Fruit fly (Drosophila melanogaster) whole organism, embryonic: ENCODE data around the gene mfr.

Experiments used
- Bgb ChIP-seq: fragments of 200-800 bp; sonication (Bioruptor generic); IDR thresholded peaks from 2 replicates; pipeline ENCODE4 v1.3.6; 2022; ENCODE audit warnings: missing biosample characterization, missing genetic modification characterization; ENCODE audit not compliant: partially characterized antibody
- CG10321 ChIP-seq: fragments of 200-800 bp; sonication (Bioruptor generic); IDR thresholded peaks from 2 replicates; pipeline ENCODE4 v1.3.6; 2022; ENCODE audit warnings: missing biosample characterization, missing genetic modification characterization
- CG10366 ChIP-seq: fragments of 200-800 bp; sonication (Bioruptor generic); IDR thresholded peaks from 2 replicates; pipeline ENCODE4 v1.3.6; 2022; ENCODE audit warnings: missing biosample characterization, missing genetic modification characterization
- CG10462 ChIP-seq: fragments of 200-800 bp; sonication (Bioruptor generic); optimal IDR thresholded peaks from 2 replicates; lab custom pipeline; 2016; ENCODE audit warnings: missing biosample characterization, missing genetic modification characterization
- CG11247 ChIP-seq: fragments of 200-800 bp; sonication (Bioruptor generic); IDR thresholded peaks from 2 replicates; pipeline ENCODE4 v1.3.6; 2022; ENCODE audit warnings: missing biosample characterization, missing genetic modification characterization
- CG12391 ChIP-seq: fragments of 200-800 bp; sonication (Bioruptor generic); optimal IDR thresholded peaks from 3 replicates; lab custom pipeline; 2018; ENCODE audit warnings: missing biosample characterization, mild to moderate bottlenecking, missing genetic modification characterization, moderate library complexity
- CG12659 ChIP-seq: fragments of 200-800 bp; sonication (Bioruptor generic); optimal IDR thresholded peaks from 3 replicates; lab custom pipeline; 2017; ENCODE audit warnings: mild to moderate bottlenecking, missing biosample characterization, missing genetic modification reagents, missing genetic modification characterization
- CG13123 ChIP-seq: fragments of 200-800 bp; sonication (Bioruptor generic); optimal IDR thresholded peaks from 2 replicates; lab custom pipeline; 2016; ENCODE audit warnings: missing biosample characterization, missing genetic modification characterization
- CG14014 ChIP-seq: fragments of 200-800 bp; sonication (Bioruptor generic); IDR thresholded peaks from 2 replicates; pipeline ENCODE4 v1.3.6; 2022; ENCODE audit warnings: missing biosample characterization, missing genetic modification characterization
- CG16863 ChIP-seq: fragments of 200-800 bp; sonication (Bioruptor generic); optimal IDR thresholded peaks from 3 replicates; lab custom pipeline; 2016; ENCODE audit warnings: missing biosample characterization, missing genetic modification characterization
- CG18764 ChIP-seq: fragments of 200-800 bp; sonication (Bioruptor generic); optimal IDR thresholded peaks from 3 replicates; lab custom pipeline; 2016; ENCODE audit warnings: missing biosample characterization, missing genetic modification characterization
- CG2129 ChIP-seq: fragments of 200-800 bp; sonication (Bioruptor generic); IDR thresholded peaks from 2 replicates; pipeline ENCODE4 v1.3.6; 2022; ENCODE audit warnings: missing biosample characterization, missing genetic modification characterization; ENCODE audit not compliant: partially characterized antibody
- CG3163 ChIP-seq: fragments of 200-800 bp; sonication (Bioruptor generic); optimal IDR thresholded peaks from 3 replicates; lab custom pipeline; 2016; ENCODE audit warnings: missing biosample characterization, missing genetic modification characterization
- CG3847 ChIP-seq: fragments of 200-800 bp; sonication (Bioruptor generic); IDR thresholded peaks from 2 replicates; pipeline ENCODE4 v1.3.6; 2022; ENCODE audit warnings: missing biosample characterization, missing genetic modification characterization
- CG4730 ChIP-seq: fragments of 200-800 bp; sonication (Bioruptor generic); IDR thresholded peaks from 2 replicates; pipeline ENCODE4 v1.3.6; 2022; ENCODE audit warnings: missing biosample characterization, missing genetic modification characterization
- CG7357 ChIP-seq: fragments of 200-800 bp; sonication (Bioruptor generic); IDR thresholded peaks from 3 replicates; pipeline ENCODE4 v1.3.6; 2022; ENCODE audit warnings: missing biosample characterization, missing genetic modification characterization
- CG8089 ChIP-seq: fragments of 200-800 bp; sonication (Bioruptor generic); optimal IDR thresholded peaks from 3 replicates; lab custom pipeline; 2016; ENCODE audit warnings: missing biosample characterization, missing genetic modification characterization
- CG8388 ChIP-seq: fragments of 200-800 bp; sonication (Bioruptor generic); optimal IDR thresholded peaks from 2 replicates; lab custom pipeline; 2019; ENCODE audit warnings: missing biosample characterization, mild to moderate bottlenecking, missing genetic modification characterization, moderate library complexity
- CG8765 ChIP-seq: fragments of 200-800 bp; sonication (Bioruptor generic); IDR thresholded peaks from 2 replicates; pipeline ENCODE4 v1.3.6; 2022; ENCODE audit warnings: missing biosample characterization, missing genetic modification characterization
- CG9797 ChIP-seq: fragments of 200-800 bp; sonication (Bioruptor generic); optimal IDR thresholded peaks from 3 replicates; lab custom pipeline; 2018; ENCODE audit warnings: missing biosample characterization, mild to moderate bottlenecking, missing genetic modification characterization
- CkIIα-i1 ChIP-seq: fragments of 200-800 bp; sonication (Bioruptor generic); IDR thresholded peaks from 2 replicates; pipeline ENCODE4 v1.3.6; 2022; ENCODE audit warnings: missing biosample characterization, missing genetic modification characterization
- Dll ChIP-seq: fragments of 200-800 bp; sonication (Bioruptor generic); IDR thresholded peaks from 4 replicates; pipeline ENCODE4 v1.3.6; 2022; ENCODE audit warnings: missing biosample characterization, missing genetic modification characterization; ENCODE audit not compliant: partially characterized antibody
- Dp ChIP-seq: fragments of 200-800 bp; sonication (Bioruptor generic); optimal IDR thresholded peaks from 2 replicates; lab custom pipeline; 2018; ENCODE audit warnings: missing biosample characterization, mild to moderate bottlenecking, missing genetic modification characterization, moderate library complexity
- Dref ChIP-seq: fragments of 200-800 bp; sonication (Bioruptor generic); IDR thresholded peaks from 2 replicates; pipeline ENCODE4 v1.3.6; 2022; ENCODE audit warnings: missing biosample characterization, missing genetic modification characterization
- ERR ChIP-seq: fragments of 200-800 bp; sonication (Bioruptor generic); optimal IDR thresholded peaks from 2 replicates; lab custom pipeline; 2016; ENCODE audit warnings: missing biosample characterization, missing genetic modification characterization
- HmgD ChIP-seq: fragments of 200-800 bp; sonication (Bioruptor generic); optimal IDR thresholded peaks from 3 replicates; lab custom pipeline; 2016; ENCODE audit warnings: missing biosample characterization, missing genetic modification characterization
- Hr39 ChIP-seq: fragments of >200 bp; optimal IDR thresholded peaks from 2 replicates; lab custom pipeline; 2017
- Lpt ChIP-seq: fragments of >200 bp; optimal IDR thresholded peaks from 2 replicates; lab custom pipeline; 2018; ENCODE audit warnings: missing biosample characterization, missing genetic modification characterization
- Ravus ChIP-seq: fragments of 200-800 bp; sonication (Bioruptor generic); IDR thresholded peaks from 2 replicates; pipeline ENCODE4 v1.3.6; 2022; ENCODE audit warnings: missing biosample characterization, missing genetic modification characterization
- Scr ChIP-seq: fragments of 200-800 bp; sonication (Bioruptor generic); IDR thresholded peaks from 2 replicates; pipeline ENCODE4 v1.3.6; 2022; ENCODE audit warnings: missing biosample characterization, missing genetic modification characterization; ENCODE audit not compliant: partially characterized antibody
- ab ChIP-seq: fragments of 200-800 bp; sonication (Bioruptor generic); optimal IDR thresholded peaks from 2 replicates; lab custom pipeline; 2016; ENCODE audit warnings: missing biosample characterization, missing genetic modification characterization
- abd-A ChIP-seq: fragments of 200-800 bp; sonication (Bioruptor generic); optimal IDR thresholded peaks from 3 replicates; lab custom pipeline; 2019; ENCODE audit warnings: missing biosample characterization, mild to moderate bottlenecking, missing genetic modification characterization, moderate library complexity
- ato ChIP-seq: fragments of 200-800 bp; sonication (Bioruptor generic); IDR thresholded peaks from 2 replicates; pipeline ENCODE4 v1.3.6; 2022; ENCODE audit warnings: missing biosample characterization, missing genetic modification characterization; ENCODE audit not compliant: partially characterized antibody
- cas ChIP-seq: fragments of 200-800 bp; sonication (Bioruptor generic); IDR thresholded peaks from 2 replicates; pipeline ENCODE4 v1.3.6; 2022; ENCODE audit warnings: missing biosample characterization, missing genetic modification characterization
- cg ChIP-seq: fragments of 200-800 bp; sonication (Bioruptor generic); optimal IDR thresholded peaks from 3 replicates; lab custom pipeline; 2019; ENCODE audit warnings: missing biosample characterization, mild to moderate bottlenecking, missing genetic modification characterization, moderate library complexity
- crp ChIP-seq, 2 experiments: fragments of 200-800 bp; sonication (Bioruptor generic); optimal IDR thresholded peaks; 2 replicates in 1 of 2; 3 replicates in 1 of 2; lab custom pipeline; 2017; ENCODE audit warnings: missing biosample characterization in 2 of 2, missing genetic modification characterization in 2 of 2, mild to moderate bottlenecking in 1 of 2, moderate library complexity in 1 of 2
- emc ChIP-seq: fragments of 200-800 bp; sonication (Bioruptor generic); optimal IDR thresholded peaks from 2 replicates; lab custom pipeline; 2016; ENCODE audit warnings: missing biosample characterization, missing genetic modification characterization
- fd3F ChIP-seq: fragments of 200-800 bp; sonication (Bioruptor generic); optimal IDR thresholded peaks from 2 replicates; lab custom pipeline; 2018; ENCODE audit warnings: missing biosample characterization, mild to moderate bottlenecking, missing genetic modification characterization, moderate library complexity
- knrl ChIP-seq: fragments of 200-800 bp; sonication (Bioruptor generic); IDR thresholded peaks from 3 replicates; pipeline ENCODE4 v1.3.6; 2022; ENCODE audit warnings: missing biosample characterization, missing genetic modification characterization; ENCODE audit not compliant: partially characterized antibody
- lbe ChIP-seq: fragments of 200-800 bp; sonication (Bioruptor generic); optimal IDR thresholded peaks from 2 replicates; lab custom pipeline; 2016; ENCODE audit warnings: missing biosample characterization, mild to moderate bottlenecking, missing genetic modification characterization
- mam ChIP-seq: fragments of 200-800 bp; sonication (Bioruptor generic); optimal IDR thresholded peaks from 3 replicates; lab custom pipeline; 2016; ENCODE audit warnings: missing biosample characterization, missing genetic modification characterization
- pros ChIP-seq: fragments of 200-800 bp; sonication (Bioruptor generic); optimal IDR thresholded peaks from 3 replicates; lab custom pipeline; 2019; ENCODE audit warnings: missing biosample characterization, mild to moderate bottlenecking, missing genetic modification characterization, moderate library complexity
- rib ChIP-seq: fragments of 200-800 bp; sonication (Bioruptor generic); IDR thresholded peaks from 2 replicates; pipeline ENCODE4 v1.3.6; 2022; ENCODE audit warnings: missing biosample characterization, missing genetic modification characterization
- sna ChIP-seq: fragments of 200-800 bp; sonication (Bioruptor generic); IDR thresholded peaks from 2 replicates; pipeline ENCODE4 v1.3.6; 2022; ENCODE audit warnings: missing biosample characterization, missing genetic modification characterization; ENCODE audit not compliant: partially characterized antibody
- tap ChIP-seq: fragments of 200-800 bp; optimal IDR thresholded peaks from 3 replicates; lab custom pipeline; 2019; ENCODE audit warnings: missing biosample characterization, mild to moderate bottlenecking, missing genetic modification characterization, moderate library complexity
- tin ChIP-seq: fragments of 200-800 bp; sonication (Bioruptor generic); optimal IDR thresholded peaks from 3 replicates; lab custom pipeline; 2016; ENCODE audit warnings: missing biosample characterization, missing genetic modification characterization
- tna ChIP-seq: fragments of 200-800 bp; sonication (Bioruptor generic); IDR thresholded peaks from 2 replicates; pipeline ENCODE4 v1.3.6; 2022; ENCODE audit warnings: missing biosample characterization, missing genetic modification characterization; ENCODE audit not compliant: partially characterized antibody
- tup ChIP-seq: fragments of 200-800 bp; sonication (Bioruptor generic); optimal IDR thresholded peaks from 2 replicates; lab custom pipeline; 2016; ENCODE audit warnings: missing biosample characterization, mild to moderate bottlenecking, missing genetic modification characterization, moderate library complexity
- wek ChIP-seq: fragments of 200-800 bp; sonication (Bioruptor generic); optimal IDR thresholded peaks from 3 replicates; lab custom pipeline; 2018; ENCODE audit warnings: missing biosample characterization, mild to moderate bottlenecking, missing genetic modification characterization, moderate library complexity
- zen2 ChIP-seq: fragments of 200-800 bp; sonication (Bioruptor generic); IDR thresholded peaks from 3 replicates; pipeline ENCODE4 v1.3.6; 2022; ENCODE audit warnings: missing biosample characterization, missing genetic modification characterization; ENCODE audit not compliant: partially characterized antibody

Gene mfr

dm6 chr3L:8953962-8954647, 41.6 kb upstream of the mfr start, which contains the start of the genes CG43783 and orb2 (continued):
- TF ChIP-seq CG12391 (no peak), CG11247 (GFP tag; lab: Robert Waterston, UW) (no peak), Dll (GFP tag; lab: Robert Waterston, UW) (peak; percentile 62), CG12659 (GFP tag; lab: Kevin White, UChicago) (peak; percentile 4), Scr (GFP tag; lab: Robert Waterston, UW) (peak; percentile 60), cg (peak; percentile 39), Dp (GFP tag; lab: Kevin White, UChicago) (peak; percentile 85), CG3163 (GFP tag; lab: Kevin White, UChicago) (no peak), tin (no peak), CG10462 (GFP tag; lab: Kevin White, UChicago) (no peak), crp (GFP tag; optimal IDR thresholded peaks at IDR 0.05; lab: Kevin White, UChicago) (peak; percentile 26 to 89), CG8765 (no peak), Dref (peak; percentile 80), fd3F (GFP tag; lab: Kevin White, UChicago) (no peak), CG4730 (no peak), CG9797 (GFP tag; lab: Kevin White, UChicago) (no peak), CG18764 (no peak), CG14014 (GFP tag; lab: Robert Waterston, UW) (no peak), emc (GFP tag; lab: Kevin White, UChicago) (no peak), CG13123 (GFP tag; lab: Kevin White, UChicago) (no peak), CG2129 (GFP tag; lab: Robert Waterston, UW) (no peak), CG8388 (GFP tag; lab: Kevin White, UChicago) (no peak), cas (GFP tag; lab: Robert Waterston, UW) (no peak), mam (no peak), pros (GFP tag; lab: Kevin White, UChicago) (no peak), CG3847 (GFP tag; lab: Robert Waterston, UW) (no peak), CkIIα-i1 (GFP tag; lab: Robert Waterston, UW) (no peak), tap (tag; lab: Kevin White, UChicago) (no peak), lbe (GFP tag; lab: Kevin White, UChicago) (no peak), CG8089 (GFP tag; lab: Kevin White, UChicago) (no peak), Ravus (no peak), zen2 (peak; percentile 55; the same call in 2 of the 3 replicates), wek (peak; percentile 63), tup (GFP tag; lab: Kevin White, UChicago) (no peak), Bgb (GFP tag; lab: Robert Waterston, UW) (peak; percentile 65), abd-A (tag; lab: Kevin White, UChicago) (no peak), CG7357 (GFP tag; lab: Robert Waterston, UW) (no peak), ab (GFP tag; lab: Kevin White, UChicago) (no peak), HmgD (GFP tag; lab: Kevin White, UChicago) (no peak), ato (GFP tag; lab: Robert Waterston, UW) (peak; percentile 75), CG10321 (no peak), Lpt (no peak), CG10366 (GFP tag; lab: Robert Waterston, UW) (no peak), knrl (peak; percentile 23; the same call in 2 of the 3 replicates), Hr39 (lab: Kevin White, UChicago) (no peak), ERR (no peak), sna (GFP tag; lab: Robert Waterston, UW) (peak; percentile 71; the same call in 1 of the 2 replicates), tna (GFP tag; lab: Robert Waterston, UW) (peak; percentile 55; the same call in 1 of the 2 replicates), rib (no peak), CG16863 (no peak)
